Worm (Caenorhabditis elegans): Measurements from ENCODE around the gene unc-41.

Gene unc-41

ce11 chrV:9985227-9985864, 9.3 kb upstream of the unc-41 start:
- no peak for TF ChIP-seq lin-13 (tag; optimal IDR thresholded peaks at IDR 0.05)
- peak; percentile 87 for TF ChIP-seq elt-1 (tag; optimal IDR thresholded peaks at IDR 0.05; ENCODE audit: borderline replicate concordance, insufficient read depth)
- no peak for TF ChIP-seq nhr-12 (tag; optimal IDR thresholded peaks at IDR 0.05)
- TF ChIP-seq zip-8 (tag; optimal IDR thresholded peaks at IDR 0.05) = no peak
- no peak for TF ChIP-seq tbx-8 (GFP tag; optimal IDR thresholded peaks at IDR 0.05)
- no peak for TF ChIP-seq nhr-2 (tag; optimal IDR thresholded peaks at IDR 0.05)
- TF ChIP-seq bed-3 (GFP tag; optimal IDR thresholded peaks at IDR 0.05) = no peak

ce11 chrV:9984821-9985220, 8.8 kb upstream of the unc-41 start:
- no peak for TF ChIP-seq drap-1 (GFP tag; optimal IDR thresholded peaks at IDR 0.05)
- TF ChIP-seq lsy-2 (tag; optimal IDR thresholded peaks at IDR 0.05) = no peak
- TF ChIP-seq ztf-11 (tag; optimal IDR thresholded peaks at IDR 0.05) = no peak
- TF ChIP-seq sptf-1 (tag; optimal IDR thresholded peaks at IDR 0.05) = no peak
- TF ChIP-seq mep-1 (tag; optimal IDR thresholded peaks at IDR 0.05) = no peak

ce11 chrV:9983529-9983928, 7.5 kb upstream of the unc-41 start:
- TF ChIP-seq pha-4 (tag; optimal IDR thresholded peaks at IDR 0.05) = no peak
- TF ChIP-seq nhr-76 (tag; optimal IDR thresholded peaks at IDR 0.05) = no peak
- no peak for TF ChIP-seq M03D4.4 (tag; optimal IDR thresholded peaks at IDR 0.05)

ce11 chrV:9982568-9982967, 6.5 kb upstream of the unc-41 start, which contains the start of gene C27H6.9:
Gene C27H6.9, plus strand, starts transcription at chrV:9982868.
- TF ChIP-seq nhr-76 (tag; optimal IDR thresholded peaks at IDR 0.05) (no peak), pha-4 (tag; optimal IDR thresholded peaks at IDR 0.05) (no peak), ham-2 (GFP tag; optimal IDR thresholded peaks at IDR 0.05) (no peak), nhr-28 (tag; optimal IDR thresholded peaks at IDR 0.05) (no peak), sptf-1 (tag; optimal IDR thresholded peaks at IDR 0.05) (no peak), mls-2 (tag; optimal IDR thresholded peaks at IDR 0.05) (no peak), hlh-1 (tag; optimal IDR thresholded peaks at IDR 0.05) (no peak), nhr-12 (tag; optimal IDR thresholded peaks at IDR 0.05) (no peak), bed-3 (GFP tag; optimal IDR thresholded peaks at IDR 0.05) (no peak), tbx-8 (GFP tag; optimal IDR thresholded peaks at IDR 0.05) (no peak), ceh-83 (GFP tag; optimal IDR thresholded peaks at IDR 0.05) (no peak), elt-3 (tag; optimal IDR thresholded peaks at IDR 0.05) (no peak), nhr-237 (tag; optimal IDR thresholded peaks at IDR 0.05) (no peak), drap-1 (GFP tag; optimal IDR thresholded peaks at IDR 0.05) (no peak), mab-5 (tag; optimal IDR thresholded peaks at IDR 0.05) (no peak), zip-8 (tag; optimal IDR thresholded peaks at IDR 0.05) (no peak)

- TF ChIP-seq sptf-1 (tag; optimal IDR thresholded peaks at IDR 0.05) (peak; percentile 50), cnd-1 (tag; optimal IDR thresholded peaks at IDR 0.05) (peak; percentile 12), lsy-2 (tag; optimal IDR thresholded peaks at IDR 0.05) (peak; percentile 27), mep-1 (tag; optimal IDR thresholded peaks at IDR 0.05) (peak; percentile 34), ham-2 (GFP tag; optimal IDR thresholded peaks at IDR 0.05) (peak; percentile 19), unc-120 (tag; optimal IDR thresholded peaks at IDR 0.05; ENCODE audit: poor library complexity, severe bottlenecking) (peak; percentile 28), ces-1 (GFP tag; optimal IDR thresholded peaks at IDR 0.05) (peak; percentile 28), lin-13 (tag; optimal IDR thresholded peaks at IDR 0.05) (peak; percentile 24)
Observed at ce11 chrV:9980731-9981483, 4.9 kb upstream of the unc-41 start, which contains the start of the genes ruvb-1 and tofu-1. Gene ruvb-1, minus strand, starts transcription at chrV:9980802. Gene tofu-1, plus strand, starts transcription at chrV:9981147.

ce11 chrV:9978425-9978824, 2.4 kb upstream of the unc-41 start:
- TF ChIP-seq ceh-83 (GFP tag; optimal IDR thresholded peaks at IDR 0.05) = no peak
- TF ChIP-seq mls-2 (tag; optimal IDR thresholded peaks at IDR 0.05) = no peak
- TF ChIP-seq ces-1 (GFP tag; optimal IDR thresholded peaks at IDR 0.05) = peak; percentile 46
- TF ChIP-seq nhr-76 (tag; optimal IDR thresholded peaks at IDR 0.05) = no peak
- TF ChIP-seq zip-8 (tag; optimal IDR thresholded peaks at IDR 0.05) = no peak
